Worm (Caenorhabditis elegans) whole organism, early embryonic: ENCODE measurements around the gene trpp-1.

Source experiments
- B0310.2 ChIP-seq: sonication (generic microtip); optimal IDR thresholded peaks from 2 replicates; lab custom pipeline; 2016; ENCODE audit warnings: mild to moderate bottlenecking, missing genetic modification characterization, missing compliant biosample characterization
- F13C5.2 ChIP-seq: sonication (generic microtip); optimal IDR thresholded peaks from 2 replicates; lab custom pipeline; 2017; ENCODE audit warnings: mild to moderate bottlenecking, missing genetic modification characterization, inconsistent platforms, missing compliant biosample characterization
- aly-1 ChIP-seq: sonication (generic microtip); optimal IDR thresholded peaks from 2 replicates; lab custom pipeline; 2016; ENCODE audit warnings: missing genetic modification characterization, missing compliant biosample characterization
- ama-1 ChIP-seq: fragments of 150-350 bp; optimal IDR thresholded peaks from 2 replicates; lab custom pipeline; 2014
- ceh-13 ChIP-seq: fragments of 200-800 bp; sonication (Bioruptor generic); optimal IDR thresholded peaks from 2 replicates; lab custom pipeline; 2018; ENCODE audit warnings: mild to moderate bottlenecking, missing genetic modification characterization, missing compliant biosample characterization
- ceh-36 ChIP-seq: sonication (generic microtip); optimal IDR thresholded peaks from 2 replicates; lab custom pipeline; 2016; ENCODE audit warnings: missing genetic modification characterization, inconsistent platforms, missing compliant biosample characterization
- ets-7 ChIP-seq: sonication (generic microtip); optimal IDR thresholded peaks from 2 replicates; lab custom pipeline; 2016; ENCODE audit warnings: missing genotype, missing genetic modification characterization, missing compliant biosample characterization
- flt-1 ChIP-seq: fragments of 200-800 bp; sonication (Bioruptor generic); IDR thresholded peaks from 2 replicates; pipeline ENCODE4 v1.3.6; 2022; ENCODE audit warnings: missing genetic modification characterization, missing compliant biosample characterization
- hmbx-1 ChIP-seq: sonication (generic microtip); optimal IDR thresholded peaks from 2 replicates; lab custom pipeline; 2016; ENCODE audit warnings: mild to moderate bottlenecking, missing genetic modification characterization, missing compliant biosample characterization
- hmg-4 ChIP-seq: fragments of 200-800 bp; sonication (Bioruptor generic); optimal IDR thresholded peaks from 2 replicates; lab custom pipeline; 2018; ENCODE audit warnings: mild to moderate bottlenecking, missing genetic modification characterization, missing compliant biosample characterization
- hnd-1 ChIP-seq: sonication (generic microtip); optimal IDR thresholded peaks from 2 replicates; lab custom pipeline; 2016; ENCODE audit warnings: missing genetic modification characterization, missing compliant biosample characterization
- pes-1 ChIP-seq: fragments of 200-800 bp; sonication (Bioruptor generic); IDR thresholded peaks from 2 replicates; pipeline ENCODE4 v1.3.6; 2022; ENCODE audit warnings: missing genetic modification reagents, missing genetic modification characterization, missing compliant biosample characterization
- scrt-1 ChIP-seq: fragments of 200-800 bp; sonication (Bioruptor generic); IDR thresholded peaks from 2 replicates; pipeline ENCODE4 v1.3.6; 2022; ENCODE audit warnings: missing genetic modification characterization, missing compliant biosample characterization
- sea-1 ChIP-seq: fragments of 200-800 bp; sonication (Bioruptor generic); conservative IDR thresholded peaks from 2 replicates; pipeline ENCODE4 v1.3.6; 2022; ENCODE audit warnings: missing genetic modification characterization, missing compliant biosample characterization
- tbx-11 ChIP-seq: fragments of 200-800 bp; sonication (Bioruptor generic); IDR thresholded peaks from 2 replicates; pipeline ENCODE4 v1.3.6; 2022; ENCODE audit warnings: missing genetic modification characterization, missing compliant biosample characterization
- tbx-37 ChIP-seq: fragments of 200-800 bp; sonication (Bioruptor generic); conservative IDR thresholded peaks from 2 replicates; pipeline ENCODE4 v1.3.6; 2022; ENCODE audit warnings: missing genetic modification reagents, missing genetic modification characterization, missing compliant biosample characterization
- tra-4 ChIP-seq: sonication (generic microtip); optimal IDR thresholded peaks from 2 replicates; lab custom pipeline; 2017; ENCODE audit warnings: missing genetic modification characterization, missing compliant biosample characterization

Gene trpp-1

DNA sequence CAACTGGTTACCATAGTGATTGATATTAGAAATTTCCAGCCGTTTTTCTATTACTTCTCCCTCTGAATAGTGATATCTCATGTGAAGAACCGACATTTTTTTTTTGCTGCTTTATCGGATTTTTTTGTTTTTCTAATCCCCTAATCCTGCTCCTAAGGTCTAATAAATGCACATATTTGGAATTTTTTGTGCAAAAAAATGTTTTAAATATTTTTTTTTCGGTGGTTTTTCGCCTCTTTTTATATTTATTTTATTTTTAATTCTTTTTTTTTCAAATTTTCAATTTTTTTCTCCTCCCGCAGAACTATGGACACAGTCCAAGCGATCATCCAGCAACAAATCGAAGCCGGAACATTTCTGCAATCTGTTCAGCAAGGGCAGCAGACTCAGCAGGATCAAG lies 34.7 kb upstream of the trpp-1 start, which contains the start of gene Y108G3AL.2:
Gene Y108G3AL.2 (plus strand): TSS at position 301 of the 400 bp plus-strand sequence.
- peak; percentile 14 for TF ChIP-seq ceh-36 (tag; lab: Kevin White, UChicago)
- no peak for TF ChIP-seq tra-4 (tag; lab: Kevin White, UChicago)

DNA sequence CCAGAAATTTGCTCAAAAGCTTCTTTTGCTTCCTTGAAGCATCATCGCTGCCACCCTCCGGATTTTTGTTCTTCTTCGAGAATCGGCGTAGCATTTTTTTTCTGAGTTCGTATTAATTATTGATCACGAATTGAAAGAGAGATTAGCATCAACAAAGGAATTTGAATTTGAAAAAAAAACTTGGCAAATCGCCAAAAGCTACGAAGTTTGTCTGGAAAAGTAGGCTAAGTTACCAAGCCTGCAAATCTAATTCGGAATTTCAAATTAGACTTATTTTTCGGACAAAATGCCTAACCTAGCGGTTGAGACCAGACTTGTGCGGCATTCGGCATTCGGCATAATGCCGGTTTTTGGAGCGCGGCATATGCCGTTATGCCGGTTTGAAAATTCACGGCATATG lies 29.3 kb upstream of the trpp-1 start, which contains the start of gene cfap-36:
Gene cfap-36 (minus strand): TSS at position 101 of the 400 bp plus-strand sequence.
- TF ChIP-seq ets-7 (tag; lab: Kevin White, UChicago): no peak
- TF ChIP-seq pes-1: no peak
- no peak for TF ChIP-seq ceh-13 (GFP tag; lab: Kevin White, UChicago)
- no peak for TF ChIP-seq tbx-11 (GFP tag; lab: Robert Waterston, UW)
- TF ChIP-seq scrt-1 (GFP tag; lab: Robert Waterston, UW): no peak
- TF ChIP-seq F13C5.2 (tag; lab: Kevin White, UChicago): no peak
- TF ChIP-seq ceh-36 (tag; lab: Kevin White, UChicago): no peak
- TF ChIP-seq tra-4 (tag; lab: Kevin White, UChicago): no peak
- TF ChIP-seq hmbx-1 (tag; lab: Kevin White, UChicago): no peak
- no peak for TF ChIP-seq B0310.2 (tag; lab: Kevin White, UChicago)
- no peak for TF ChIP-seq aly-1 (tag; lab: Kevin White, UChicago)
- no peak for TF ChIP-seq tbx-37 (GFP tag; lab: Robert Waterston, UW)
- TF ChIP-seq flt-1: no peak
- no peak for TF ChIP-seq hmg-4 (GFP tag; lab: Kevin White, UChicago)
- no peak for TF ChIP-seq hnd-1 (tag; lab: Kevin White, UChicago)
- TF ChIP-seq ama-1: no peak

ce11 chrV:173437-173836 lies 28.0 kb upstream of the trpp-1 start:
- TF ChIP-seq scrt-1 (GFP tag; lab: Robert Waterston, UW): no peak
- no peak for TF ChIP-seq ama-1
- no peak for TF ChIP-seq sea-1
- no peak for TF ChIP-seq hmbx-1 (tag; lab: Kevin White, UChicago)
- no peak for TF ChIP-seq ceh-36 (tag; lab: Kevin White, UChicago)
- no peak for TF ChIP-seq tbx-37 (GFP tag; lab: Robert Waterston, UW)
- no peak for TF ChIP-seq ceh-13 (GFP tag; lab: Kevin White, UChicago)
- no peak for TF ChIP-seq flt-1
- no peak for TF ChIP-seq pes-1
- TF ChIP-seq aly-1 (tag; lab: Kevin White, UChicago): no peak
- no peak for TF ChIP-seq tbx-11 (GFP tag; lab: Robert Waterston, UW)
- TF ChIP-seq hmg-4 (GFP tag; lab: Kevin White, UChicago): no peak

DNA sequence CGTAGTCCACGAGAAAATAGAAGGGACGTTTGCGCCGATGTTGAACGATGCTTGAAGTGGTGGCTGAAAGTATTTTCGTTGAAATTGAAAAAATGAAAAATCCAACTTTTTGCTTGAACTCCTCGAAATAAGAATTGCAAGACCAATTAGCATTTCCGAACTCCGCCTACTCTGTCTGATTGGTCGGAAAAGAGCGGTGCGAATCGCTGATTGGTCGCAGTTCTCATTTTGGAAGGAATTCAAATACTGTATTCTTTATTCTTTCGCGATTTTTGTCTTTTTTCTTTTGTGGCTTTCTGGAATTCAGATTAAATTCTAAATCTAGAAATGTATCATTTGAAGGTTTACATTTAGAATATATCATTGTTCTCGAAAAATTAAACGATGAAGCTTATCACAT lies 26.9 kb upstream of the trpp-1 start:
- TF ChIP-seq tbx-11 (GFP tag; lab: Robert Waterston, UW): no peak
- no peak for TF ChIP-seq scrt-1 (GFP tag; lab: Robert Waterston, UW)
- no peak for TF ChIP-seq ceh-36 (tag; lab: Kevin White, UChicago)
- TF ChIP-seq ama-1: no peak
- TF ChIP-seq tra-4 (tag; lab: Kevin White, UChicago): no peak
- no peak for TF ChIP-seq hnd-1 (tag; lab: Kevin White, UChicago)
- no peak for TF ChIP-seq hmbx-1 (tag; lab: Kevin White, UChicago)
- TF ChIP-seq ets-7 (tag; lab: Kevin White, UChicago): no peak
- no peak for TF ChIP-seq F13C5.2 (tag; lab: Kevin White, UChicago)
- TF ChIP-seq B0310.2 (tag; lab: Kevin White, UChicago): no peak
- no peak for TF ChIP-seq sea-1
- TF ChIP-seq hmg-4 (GFP tag; lab: Kevin White, UChicago): no peak
- no peak for TF ChIP-seq tbx-37 (GFP tag; lab: Robert Waterston, UW)
- no peak for TF ChIP-seq flt-1
- no peak for TF ChIP-seq ceh-13 (GFP tag; lab: Kevin White, UChicago)

DNA sequence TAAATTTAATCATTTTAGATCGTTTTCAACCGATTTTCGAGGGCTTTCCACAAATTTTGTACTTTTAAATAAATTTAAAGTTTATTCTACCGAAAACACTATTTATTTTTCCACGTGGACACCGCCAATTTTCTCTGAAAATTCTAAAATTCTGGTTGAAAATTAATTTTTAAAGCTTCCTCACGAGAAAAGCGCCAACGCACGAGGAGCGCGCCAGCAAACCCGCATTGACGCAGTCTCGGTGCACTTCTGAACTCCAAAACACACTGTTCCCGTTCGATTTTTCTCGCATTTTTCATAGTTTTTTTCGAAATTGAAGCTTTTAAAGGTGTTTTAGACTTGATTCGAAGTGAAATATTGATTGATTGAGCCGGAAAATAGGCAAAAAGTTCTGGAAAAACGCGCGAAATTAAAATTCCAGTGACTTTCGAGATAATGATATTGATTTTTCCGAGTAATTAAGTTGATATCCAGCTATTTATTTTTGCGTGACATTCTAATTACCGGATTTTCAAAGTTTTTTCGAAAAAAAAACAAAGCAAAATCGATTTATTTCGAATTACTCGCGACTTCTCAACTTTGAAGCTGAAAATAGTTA lies 24.4 kb upstream of the trpp-1 start, which contains the start of gene cul-3:
Gene cul-3 (plus strand): TSS at position 548 of the 598 bp plus-strand sequence.
- TF ChIP-seq ceh-13 (GFP tag; lab: Kevin White, UChicago): no peak
- no peak for TF ChIP-seq F13C5.2 (tag; lab: Kevin White, UChicago)
- TF ChIP-seq hmbx-1 (tag; lab: Kevin White, UChicago): no peak
- TF ChIP-seq hmg-4 (GFP tag; lab: Kevin White, UChicago): no peak
- TF ChIP-seq ceh-36 (tag; lab: Kevin White, UChicago): no peak
- no peak for TF ChIP-seq pes-1
- no peak for TF ChIP-seq tbx-37 (GFP tag; lab: Robert Waterston, UW)
- TF ChIP-seq tbx-11 (GFP tag; lab: Robert Waterston, UW): no peak
- TF ChIP-seq aly-1 (tag; lab: Kevin White, UChicago): no peak
- TF ChIP-seq tra-4 (tag; lab: Kevin White, UChicago): no peak
- no peak for TF ChIP-seq sea-1
- TF ChIP-seq B0310.2 (tag; lab: Kevin White, UChicago): no peak
- TF ChIP-seq hnd-1 (tag; lab: Kevin White, UChicago): no peak
- no peak for TF ChIP-seq ets-7 (tag; lab: Kevin White, UChicago)

ce11 chrV:185124-185523 lies 16.3 kb upstream of the trpp-1 start:
- TF ChIP-seq tbx-11 (GFP tag; lab: Robert Waterston, UW) (no peak), ceh-36 (tag; lab: Kevin White, UChicago) (no peak), aly-1 (tag; lab: Kevin White, UChicago) (no peak), hmg-4 (GFP tag; lab: Kevin White, UChicago) (no peak), pes-1 (no peak), sea-1 (no peak)

DNA sequence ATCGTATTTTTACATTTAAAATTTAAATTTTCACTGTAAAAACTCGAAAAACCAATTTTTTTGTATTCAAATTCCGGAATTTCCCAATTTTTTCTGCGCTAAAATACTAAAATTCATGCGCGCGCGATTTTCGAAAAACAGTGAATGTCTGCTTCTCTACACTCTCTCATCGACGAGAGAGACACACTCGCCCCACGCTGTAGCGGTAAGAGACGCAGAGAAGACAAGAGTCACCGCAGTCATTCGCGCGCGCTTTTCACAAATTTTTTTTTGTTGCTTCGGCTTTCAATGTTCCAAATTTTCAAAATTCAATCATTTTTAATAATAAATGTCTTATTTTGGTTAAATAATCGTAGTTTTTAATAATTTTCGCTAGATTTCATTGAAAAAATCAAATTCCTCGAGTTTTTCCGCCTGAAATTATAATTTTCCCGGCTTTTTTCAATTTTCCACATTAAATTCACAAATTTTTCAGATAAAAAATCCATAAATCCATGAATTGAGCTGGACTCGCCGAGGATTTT lies 15.6 kb upstream of the trpp-1 start, which contains the start of gene arid-1:
Gene arid-1 (plus strand): TSS at position 474 of the 524 bp plus-strand sequence.
- TF ChIP-seq ceh-13 (GFP tag; lab: Kevin White, UChicago): no peak
- no peak for TF ChIP-seq flt-1
- peak; percentile 17 for TF ChIP-seq F13C5.2 (tag; lab: Kevin White, UChicago)
- TF ChIP-seq sea-1: no peak
